Worm (Caenorhabditis elegans) whole organism, young adult: Measurements from ENCODE around the gene pah-1.
A peak's percentile ranks its signal among the peaks of the same experiment; 100 is the strongest.

Source experiments
- B0019.2 ChIP-seq: fragments of 200-800 bp; sonication (Bioruptor generic); conservative IDR thresholded peaks from 2 replicates; pipeline ENCODE4 v1.3.6; 2022; ENCODE audit warnings: missing genetic modification reagents, missing genetic modification characterization, missing compliant biosample characterization
- B0035.1 ChIP-seq: sonication (generic microtip); optimal IDR thresholded peaks from 2 replicates; lab custom pipeline; 2016; ENCODE audit warnings: missing genetic modification characterization, mild to moderate bottlenecking, missing compliant biosample characterization, missing genotype, missing genetic modification reagents
- B0261.1 ChIP-seq: sonication (generic microtip); optimal IDR thresholded peaks from 2 replicates; lab custom pipeline; 2016; ENCODE audit warnings: mild to moderate bottlenecking, missing genetic modification characterization, moderate library complexity, missing compliant biosample characterization
- F10E7.11 ChIP-seq: sonication (generic microtip); optimal IDR thresholded peaks from 2 replicates; lab custom pipeline; 2017; ENCODE audit warnings: mild to moderate bottlenecking, missing genetic modification characterization, moderate library complexity, missing compliant biosample characterization
- F57A8.1 ChIP-seq: fragments of 200-800 bp; sonication (Bioruptor generic); optimal IDR thresholded peaks from 2 replicates; lab custom pipeline; 2018; ENCODE audit warnings: mild to moderate bottlenecking, missing genetic modification characterization, moderate library complexity, missing compliant biosample characterization
- Y53F4B.3 ChIP-seq: fragments of 200-800 bp; sonication (Bioruptor generic); IDR thresholded peaks from 2 replicates; pipeline ENCODE4 v1.3.6; 2022; ENCODE audit warnings: missing genetic modification reagents, missing genetic modification characterization, missing compliant biosample characterization
- ZK185.1 ChIP-seq: sonication (generic microtip); optimal IDR thresholded peaks from 2 replicates; lab custom pipeline; 2016; ENCODE audit warnings: mild to moderate bottlenecking, missing genetic modification characterization, missing compliant biosample characterization; ENCODE audit not compliant: poor library complexity, severe bottlenecking
- akir-1 ChIP-seq: fragments of 200-800 bp; sonication (Bioruptor generic); optimal IDR thresholded peaks from 2 replicates; lab custom pipeline; 2018; ENCODE audit warnings: mild to moderate bottlenecking, missing genetic modification characterization, moderate library complexity, missing compliant biosample characterization
- aptf-2 ChIP-seq: fragments of 200-800 bp; sonication (Bioruptor generic); conservative IDR thresholded peaks from 2 replicates; pipeline ENCODE4 v1.3.6; 2022; ENCODE audit warnings: missing genetic modification reagents, missing genetic modification characterization, missing compliant biosample characterization
- atf-7 ChIP-seq: sonication (generic microtip); optimal IDR thresholded peaks from 2 replicates; lab custom pipeline; 2017; ENCODE audit warnings: mild to moderate bottlenecking, missing genetic modification characterization, missing compliant biosample characterization
- attf-6 ChIP-seq: fragments of 200-800 bp; sonication (Bioruptor generic); IDR thresholded peaks from 2 replicates; pipeline ENCODE4 v1.3.6; 2022; ENCODE audit warnings: missing genetic modification reagents, missing genetic modification characterization, missing compliant biosample characterization
- bed-2 ChIP-seq: fragments of 200-800 bp; sonication (Bioruptor generic); IDR thresholded peaks from 2 replicates; pipeline ENCODE4 v1.3.6; 2022; ENCODE audit warnings: missing genetic modification reagents, missing genetic modification characterization, missing compliant biosample characterization
- cebp-1 ChIP-seq, 2 experiments: fragments of 200-800 bp in 1 of 2; sonication (Bioruptor generic) in 1 of 2; sonication (generic microtip) in 1 of 2; IDR thresholded peaks in 1 of 2; optimal IDR thresholded peaks in 1 of 2; 2 replicates each; pipeline versions ENCODE4 v1.3.6 to Lab custom; 2017 to 2022; ENCODE audit warnings: missing compliant biosample characterization in 2 of 2, missing genetic modification characterization in 2 of 2, mild to moderate bottlenecking in 1 of 2, missing genetic modification reagents in 1 of 2, moderate library complexity in 1 of 2
- cebp-2 ChIP-seq: fragments of 200-800 bp; sonication (Bioruptor generic); IDR thresholded peaks from 2 replicates; pipeline ENCODE4 v1.3.6; 2022; ENCODE audit warnings: missing genetic modification characterization, missing compliant biosample characterization
- ceh-58 ChIP-seq: fragments of 200-800 bp; sonication (Bioruptor generic); IDR thresholded peaks from 2 replicates; pipeline ENCODE4 v1.3.6; 2022; ENCODE audit warnings: missing genetic modification characterization, missing compliant biosample characterization
- ceh-79 ChIP-seq: sonication (generic microtip); optimal IDR thresholded peaks from 2 replicates; lab custom pipeline; 2017; ENCODE audit warnings: mild to moderate bottlenecking, missing genetic modification characterization, missing compliant biosample characterization
- chd-7 ChIP-seq: sonication (generic microtip); optimal IDR thresholded peaks from 2 replicates; lab custom pipeline; 2016; ENCODE audit warnings: mild to moderate bottlenecking, missing genetic modification characterization, moderate library complexity, missing compliant biosample characterization
- die-1 ChIP-seq: sonication (generic microtip); optimal IDR thresholded peaks from 2 replicates; lab custom pipeline; 2016; ENCODE audit warnings: missing genotype, mild to moderate bottlenecking, missing genetic modification characterization, missing compliant biosample characterization
- dpff-1 ChIP-seq: sonication (generic microtip); optimal IDR thresholded peaks from 2 replicates; lab custom pipeline; 2017; ENCODE audit warnings: mild to moderate bottlenecking, missing genetic modification characterization, missing compliant biosample characterization
- egl-44 ChIP-seq: fragments of 200-800 bp; sonication (Bioruptor generic); IDR thresholded peaks from 2 replicates; pipeline ENCODE4 v1.3.6; 2022; ENCODE audit warnings: missing genetic modification reagents, missing genetic modification characterization, missing compliant biosample characterization
- fkh-3 ChIP-seq: sonication (generic microtip); optimal IDR thresholded peaks from 2 replicates; lab custom pipeline; 2016; ENCODE audit warnings: mild to moderate bottlenecking, missing genetic modification characterization, missing compliant biosample characterization
- gei-17 ChIP-seq: fragments of 200-800 bp; sonication (Bioruptor generic); optimal IDR thresholded peaks from 2 replicates; lab custom pipeline; 2018; ENCODE audit warnings: mild to moderate bottlenecking, missing genetic modification characterization, missing compliant biosample characterization
- hmg-1.2 ChIP-seq: fragments of 200-800 bp; sonication (Bioruptor generic); IDR thresholded peaks from 2 replicates; pipeline ENCODE4 v1.3.6; 2022; ENCODE audit warnings: missing genetic modification reagents, missing genetic modification characterization, missing compliant biosample characterization
- hmg-20 ChIP-seq: fragments of 200-800 bp; sonication (Bioruptor generic); IDR thresholded peaks from 2 replicates; pipeline ENCODE4 v1.3.6; 2022; ENCODE audit warnings: missing genetic modification reagents, missing genetic modification characterization, missing compliant biosample characterization
- let-607 ChIP-seq, 2 experiments: fragments of 200-800 bp in 1 of 2; sonication (Bioruptor generic) in 1 of 2; sonication (generic microtip) in 1 of 2; optimal IDR thresholded peaks; 2 replicates each; lab custom pipeline; 2016 to 2018; ENCODE audit warnings: mild to moderate bottlenecking in 2 of 2, missing compliant biosample characterization in 2 of 2, missing genetic modification characterization in 2 of 2, moderate library complexity in 2 of 2, missing genotype in 1 of 2
- lin-40 ChIP-seq: sonication (generic microtip); optimal IDR thresholded peaks from 2 replicates; lab custom pipeline; 2016; ENCODE audit warnings: missing genetic modification characterization, mild to moderate bottlenecking, missing compliant biosample characterization, missing genotype, missing genetic modification reagents
- lin-54 ChIP-seq: fragments of 200-800 bp; sonication (Bioruptor generic); optimal IDR thresholded peaks from 2 replicates; lab custom pipeline; 2018; ENCODE audit warnings: mild to moderate bottlenecking, missing genetic modification characterization, missing compliant biosample characterization
- lir-1 ChIP-seq: fragments of 200-800 bp; sonication (Bioruptor generic); conservative IDR thresholded peaks from 2 replicates; pipeline ENCODE4 v1.3.6; 2022; ENCODE audit warnings: missing genetic modification reagents, missing genetic modification characterization, missing compliant biosample characterization
- madf-10 ChIP-seq: sonication (generic microtip); optimal IDR thresholded peaks from 2 replicates; lab custom pipeline; 2016; ENCODE audit warnings: mild to moderate bottlenecking, missing genetic modification characterization, missing compliant biosample characterization
- madf-8 ChIP-seq: fragments of 200-800 bp; sonication (Bioruptor generic); conservative IDR thresholded peaks from 2 replicates; pipeline ENCODE4 v1.3.6; 2022; ENCODE audit warnings: missing genetic modification reagents, missing genetic modification characterization, missing compliant biosample characterization
- nhr-179 ChIP-seq: sonication (generic microtip); optimal IDR thresholded peaks from 2 replicates; lab custom pipeline; 2016; ENCODE audit warnings: mild to moderate bottlenecking, missing genetic modification characterization, missing compliant biosample characterization
- nhr-90 ChIP-seq: sonication (generic microtip); optimal IDR thresholded peaks from 2 replicates; lab custom pipeline; 2016; ENCODE audit warnings: missing genotype, mild to moderate bottlenecking, missing genetic modification characterization, missing compliant biosample characterization
- pbrm-1 ChIP-seq: fragments of 200-800 bp; sonication (Bioruptor generic); IDR thresholded peaks from 2 replicates; pipeline ENCODE4 v1.3.6; 2022; ENCODE audit warnings: missing genetic modification reagents, missing genetic modification characterization, missing compliant biosample characterization
- pha-4 ChIP-seq: fragments of 150-350 bp; sonication (generic microtip); optimal IDR thresholded peaks from 2 replicates; lab custom pipeline; 2014; ENCODE audit warnings: missing biosample characterization, missing genetic modification reagents, missing genetic modification characterization
- repo-1 ChIP-seq: sonication (generic microtip); optimal IDR thresholded peaks from 2 replicates; lab custom pipeline; 2017; ENCODE audit warnings: mild to moderate bottlenecking, missing genetic modification characterization, missing compliant biosample characterization
- rpc-1 ChIP-seq, 2 experiments: fragments of 150-350 bp in 1 of 2; sonication (generic microtip) in 1 of 2; optimal IDR thresholded peaks; 2 replicates each; lab custom pipeline; 2014 to 2018; ENCODE audit warnings: missing biosample characterization in 1 of 2, missing genetic modification characterization in 1 of 2, missing genetic modification reagents in 1 of 2, missing genotype in 1 of 2
- snpc-1.1 ChIP-seq: sonication (generic microtip); optimal IDR thresholded peaks from 2 replicates; lab custom pipeline; 2017; ENCODE audit warnings: missing genetic modification characterization, mild to moderate bottlenecking, missing compliant biosample characterization, antibody characterized with exemption, moderate library complexity, missing genotype, missing genetic modification reagents; ENCODE audit not compliant: insufficient read depth
- snpc-1.3 ChIP-seq: sonication (generic microtip); optimal IDR thresholded peaks from 2 replicates; lab custom pipeline; 2017; ENCODE audit warnings: missing genetic modification characterization, mild to moderate bottlenecking, missing compliant biosample characterization, antibody characterized with exemption, moderate library complexity, missing genotype, missing genetic modification reagents; ENCODE audit not compliant: insufficient read depth
- snpc-3.4 ChIP-seq: sonication (generic microtip); optimal IDR thresholded peaks from 2 replicates; lab custom pipeline; 2017; ENCODE audit warnings: missing genetic modification characterization, mild to moderate bottlenecking, missing compliant biosample characterization, antibody characterized with exemption, moderate library complexity, missing genotype, missing genetic modification reagents
- snpc-4 ChIP-seq, 5 experiments: fragments of 150-350 bp in 1 of 5; sonication (generic microtip) in 4 of 5; optimal IDR thresholded peaks; 2 replicates each; lab custom pipeline; 2014 to 2018; ENCODE audit warnings: missing genetic modification characterization in 5 of 5, missing biosample characterization in 3 of 5, antibody characterized with exemption in 2 of 5, mild to moderate bottlenecking in 2 of 5, missing compliant biosample characterization in 2 of 5, missing genotype in 2 of 5, moderate library complexity in 2 of 5, missing genetic modification reagents in 1 of 5
- sptf-2 ChIP-seq: fragments of 200-800 bp; sonication (Bioruptor generic); optimal IDR thresholded peaks from 2 replicates; lab custom pipeline; 2018; ENCODE audit warnings: mild to moderate bottlenecking, missing genetic modification characterization, missing compliant biosample characterization
- zfh-2 ChIP-seq: fragments of 200-800 bp; sonication (Bioruptor generic); conservative IDR thresholded peaks from 2 replicates; pipeline ENCODE4 v1.3.6; 2022; ENCODE audit warnings: missing genetic modification reagents, missing genetic modification characterization, missing compliant biosample characterization
- ztf-25 ChIP-seq: fragments of 200-800 bp; sonication (Bioruptor generic); IDR thresholded peaks from 2 replicates; pipeline ENCODE4 v1.3.6; 2022; ENCODE audit warnings: missing genetic modification reagents, missing genetic modification characterization, missing compliant biosample characterization
- ztf-26 ChIP-seq: sonication (generic microtip); optimal IDR thresholded peaks from 2 replicates; lab custom pipeline; 2017; ENCODE audit warnings: missing genetic modification characterization, missing compliant biosample characterization
- ztf-28 ChIP-seq: fragments of 200-800 bp; sonication (Bioruptor generic); IDR thresholded peaks from 2 replicates; pipeline ENCODE4 v1.3.6; 2022; ENCODE audit warnings: missing genetic modification reagents, missing genetic modification characterization, missing compliant biosample characterization

Gene pah-1

DNA sequence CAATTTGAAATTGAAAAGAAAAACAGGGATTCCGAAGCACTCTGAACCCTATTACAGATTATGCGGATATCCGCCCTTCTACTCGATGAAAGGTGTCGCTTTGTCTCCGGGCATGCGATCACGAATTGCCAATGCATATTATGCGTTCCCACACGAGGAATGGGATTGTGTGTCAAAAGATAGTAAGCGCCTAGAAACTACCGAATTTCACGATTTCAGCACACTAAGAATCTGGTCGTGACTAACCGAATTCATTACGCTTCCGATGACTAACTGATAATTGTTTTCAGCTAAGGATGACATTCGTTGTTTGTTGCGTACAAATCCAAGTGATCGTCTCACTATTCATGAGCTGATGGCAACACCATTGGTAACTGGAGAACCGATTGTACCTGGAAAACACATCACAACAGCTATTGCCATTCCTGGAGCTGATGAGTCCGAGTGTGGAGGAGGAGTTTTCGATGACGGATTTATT lies 20.5 kb downstream of the pah-1 start (continued):
- peak; percentile 13 for TF ChIP-seq die-1 (tag; lab: Kevin White, UChicago)
- peak; percentile 52 for TF ChIP-seq cebp-1 (GFP tag; IDR thresholded peaks at IDR 0.05; lab: Robert Waterston, UW)
- TF ChIP-seq cebp-1 (tag; optimal IDR thresholded peaks at IDR 0.05; lab: Kevin White, UChicago): peak; percentile 66
- no peak for TF ChIP-seq attf-6
- no peak for TF ChIP-seq B0035.1 (tag; lab: Kevin White, UChicago)
- 0 out of 2 replicates have a peak, but pooled peaks have one; percentile 16 for TF ChIP-seq egl-44 (GFP tag; lab: Robert Waterston, UW)
- TF ChIP-seq lin-40: no peak
- TF ChIP-seq dpff-1 (tag; lab: Kevin White, UChicago): no peak
- no peak for TF ChIP-seq sptf-2
- TF ChIP-seq pbrm-1: no peak; the same call in 1 of the 2 replicates
- TF ChIP-seq lin-54 (GFP tag; lab: Kevin White, UChicago): peak; percentile 8
- no peak for TF ChIP-seq F10E7.11 (tag; lab: Kevin White, UChicago)
- TF ChIP-seq atf-7 (tag; lab: Kevin White, UChicago): no peak
- no peak for TF ChIP-seq snpc-1.1 (tag; lab: Kevin White, UChicago)
- TF ChIP-seq ztf-25 (GFP tag; lab: Robert Waterston, UW): 0 out of 2 replicates have a peak, but pooled peaks have one; percentile 52
- TF ChIP-seq ceh-58 (GFP tag; lab: Robert Waterston, UW): no peak; the same call in 1 of the 2 replicates
- TF ChIP-seq hmg-1.2 (GFP tag; lab: Robert Waterston, UW): peak; percentile 23; the same call in 1 of the 2 replicates
- no peak for TF ChIP-seq ztf-28 (GFP tag; lab: Robert Waterston, UW)
- no peak for TF ChIP-seq nhr-179
- TF ChIP-seq snpc-4 (GFP tag; optimal IDR thresholded peaks at IDR 0.05; lab: Kevin White, UChicago): no peak
- no peak for TF ChIP-seq snpc-4 (tag; optimal IDR thresholded peaks at IDR 0.05; lab: Kevin White, UChicago)
- TF ChIP-seq hmg-20 (GFP tag; lab: Robert Waterston, UW): no peak
- TF ChIP-seq pha-4: no peak
- TF ChIP-seq rpc-1 (optimal IDR thresholded peaks at IDR 0.05; lab: Kevin White, UChicago): no peak
- no peak for TF ChIP-seq rpc-1 (tag; optimal IDR thresholded peaks at IDR 0.05; lab: Kevin White, UChicago)
- TF ChIP-seq gei-17 (GFP tag; lab: Kevin White, UChicago): peak; percentile 37
- TF ChIP-seq madf-10 (tag; lab: Kevin White, UChicago): no peak
- no peak for TF ChIP-seq snpc-1.3 (tag; lab: Kevin White, UChicago)
- no peak for TF ChIP-seq akir-1 (GFP tag; lab: Kevin White, UChicago)
- no peak for TF ChIP-seq B0019.2
- TF ChIP-seq F57A8.1 (GFP tag; lab: Kevin White, UChicago): peak; percentile 20
- no peak for TF ChIP-seq chd-7 (tag; lab: Kevin White, UChicago)
- TF ChIP-seq madf-8 (GFP tag; lab: Robert Waterston, UW): no peak
- no peak for TF ChIP-seq cebp-2 (GFP tag; lab: Robert Waterston, UW)
- no peak for TF ChIP-seq ceh-79 (tag; lab: Kevin White, UChicago)
- TF ChIP-seq fkh-3 (tag; lab: Kevin White, UChicago): peak; percentile 31
- peak; percentile 56 for TF ChIP-seq ZK185.1 (tag; lab: Kevin White, UChicago)
- peak in 1 of 2 experiments; percentile 51 for TF ChIP-seq let-607 (tag; optimal IDR thresholded peaks at IDR 0.05; lab: Kevin White, UChicago)
- peak; percentile 47 for TF ChIP-seq ztf-26
- no peak for TF ChIP-seq B0261.1 (tag; lab: Kevin White, UChicago)
- no peak; the same call in 1 of the 2 replicates for TF ChIP-seq Y53F4B.3
- TF ChIP-seq lir-1 (GFP tag; lab: Robert Waterston, UW): no peak
- TF ChIP-seq repo-1 (tag; lab: Kevin White, UChicago): peak; percentile 92
- no peak for TF ChIP-seq bed-2 (GFP tag; lab: Robert Waterston, UW)
- TF ChIP-seq aptf-2 (GFP tag; lab: Robert Waterston, UW): peak; percentile 50; the same call in 1 of the 2 replicates
- no peak for TF ChIP-seq zfh-2 (GFP tag; lab: Robert Waterston, UW)
- no peak for TF ChIP-seq nhr-90 (tag; lab: Kevin White, UChicago)
- no peak for TF ChIP-seq snpc-3.4 (tag; lab: Kevin White, UChicago)
